Worm (Caenorhabditis elegans) whole organism, L4 larva: ENCODE measurements around the gene bus-1.

Experiments used
- tra-1 ChIP-seq: fragments of 200-800 bp; sonication (Bioruptor generic); IDR thresholded peaks from 2 replicates; pipeline ENCODE4 v1.3.6; 2022; ENCODE audit warnings: missing genetic modification reagents, missing genetic modification characterization, missing compliant biosample characterization
- ztf-11 ChIP-seq: fragments of 150-350 bp; optimal IDR thresholded peaks from 2 replicates; lab custom pipeline; 2014; ENCODE audit warnings: missing biosample characterization, missing genetic modification characterization

DNA sequence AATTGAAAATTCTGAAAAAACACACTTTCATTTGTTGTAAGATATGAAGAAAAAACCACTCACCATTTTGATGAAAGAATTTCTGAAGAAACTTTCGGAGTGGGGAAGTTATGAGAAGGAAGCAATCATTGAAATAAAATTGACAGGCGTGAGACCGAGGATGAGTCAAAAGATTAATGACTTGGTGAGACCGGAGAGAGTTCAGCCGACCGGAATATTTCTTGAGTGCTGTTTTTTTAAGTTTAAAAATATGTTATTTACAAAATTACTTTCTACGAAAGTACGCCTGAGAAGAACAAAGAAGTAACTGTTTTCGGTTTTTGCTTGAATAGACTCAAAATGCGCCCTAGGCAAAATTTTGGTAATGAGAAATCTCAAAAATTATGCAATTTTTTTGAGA, 31.6 kb upstream of the bus-1 start, which contains the start of gene C25E10.10:
- no peak for TF ChIP-seq tra-1 (GFP tag; lab: Robert Waterston, UW)
- no peak for TF ChIP-seq ztf-11
